Worm (Caenorhabditis elegans) whole organism, L2 larva: ENCODE results near the gene R12G8.1.

Experiments
- C34F6.9 ChIP-seq: fragments of 150-350 bp; optimal IDR thresholded peaks from 2 replicates; lab custom pipeline; 2014; ENCODE audit warnings: missing biosample characterization, missing genetic modification characterization
- F13H6.1 ChIP-seq: sonication (generic microtip); optimal IDR thresholded peaks from 2 replicates; lab custom pipeline; 2016; ENCODE audit warnings: missing genetic modification characterization, missing compliant biosample characterization
- R02D3.7 ChIP-seq: fragments of 150-350 bp; optimal IDR thresholded peaks from 2 replicates; lab custom pipeline; 2014; ENCODE audit warnings: missing biosample characterization, missing genetic modification characterization
- Y55F3AM.14 ChIP-seq: fragments of 200-800 bp; sonication (Bioruptor generic); optimal IDR thresholded peaks from 2 replicates; lab custom pipeline; 2018; ENCODE audit warnings: mild to moderate bottlenecking, missing genetic modification characterization, missing compliant biosample characterization
- ZK546.5 ChIP-seq: sonication (generic microtip); optimal IDR thresholded peaks from 2 replicates; lab custom pipeline; 2017; ENCODE audit warnings: missing biosample characterization, missing genetic modification characterization
- alr-1 ChIP-seq: fragments of 150-350 bp; optimal IDR thresholded peaks from 2 replicates; lab custom pipeline; 2014; ENCODE audit warnings: missing biosample characterization, missing genetic modification characterization
- aly-2 ChIP-seq: fragments of 150-350 bp; optimal IDR thresholded peaks from 2 replicates; lab custom pipeline; 2014; ENCODE audit warnings: missing biosample characterization, missing genetic modification characterization
- blmp-1 ChIP-seq: sonication (generic microtip); optimal IDR thresholded peaks from 2 replicates; lab custom pipeline; 2017; ENCODE audit warnings: missing genetic modification characterization, mild to moderate bottlenecking, missing compliant biosample characterization, antibody characterized with exemption, moderate library complexity; ENCODE audit not compliant: insufficient read depth
- ceh-16 ChIP-seq: fragments of 150-350 bp; optimal IDR thresholded peaks from 2 replicates; lab custom pipeline; 2014; ENCODE audit warnings: missing biosample characterization, missing genetic modification characterization
- ceh-82 ChIP-seq: fragments of 150-350 bp; optimal IDR thresholded peaks from 2 replicates; lab custom pipeline; 2014; ENCODE audit warnings: missing biosample characterization, missing genetic modification characterization
- crh-2 ChIP-seq: sonication (generic microtip); optimal IDR thresholded peaks from 2 replicates; lab custom pipeline; 2017; ENCODE audit warnings: missing biosample characterization, missing genetic modification characterization
- elt-3 ChIP-seq: sonication (generic microtip); optimal IDR thresholded peaks from 2 replicates; lab custom pipeline; 2017; ENCODE audit warnings: missing biosample characterization, missing genetic modification characterization
- gmeb-1 ChIP-seq: fragments of 150-350 bp; optimal IDR thresholded peaks from 2 replicates; lab custom pipeline; 2014; ENCODE audit warnings: missing biosample characterization, missing genetic modification characterization
- lin-11 ChIP-seq: fragments of 150-350 bp; sonication (generic microtip); optimal IDR thresholded peaks from 2 replicates; lab custom pipeline; 2014; ENCODE audit warnings: missing biosample characterization, missing genetic modification characterization, inconsistent platforms, mixed read lengths
- lin-13 ChIP-seq: fragments of 150-350 bp; optimal IDR thresholded peaks from 2 replicates; lab custom pipeline; 2014; ENCODE audit warnings: missing biosample characterization, missing genetic modification reagents, missing genetic modification characterization
- lin-39 ChIP-seq: fragments of 150-350 bp; optimal IDR thresholded peaks from 2 replicates; lab custom pipeline; 2014; ENCODE audit warnings: missing biosample characterization, missing genetic modification reagents, missing genetic modification characterization
- mab-5 ChIP-seq: fragments of 150-350 bp; optimal IDR thresholded peaks from 2 replicates; lab custom pipeline; 2014; ENCODE audit warnings: missing biosample characterization, missing genetic modification characterization
- mdl-1 ChIP-seq, 2 experiments: fragments of 150-350 bp in 1 of 2; sonication (generic microtip) in 1 of 2; optimal IDR thresholded peaks; 2 replicates each; lab custom pipeline; 2017; ENCODE audit warnings: missing biosample characterization in 2 of 2, missing genetic modification characterization in 2 of 2
- nhr-10 ChIP-seq: sonication (generic microtip); optimal IDR thresholded peaks from 2 replicates; lab custom pipeline; 2017; ENCODE audit warnings: missing biosample characterization, missing genetic modification characterization
- nhr-11 ChIP-seq: fragments of 150-350 bp; optimal IDR thresholded peaks from 2 replicates; lab custom pipeline; 2014; ENCODE audit warnings: missing biosample characterization, missing genetic modification characterization
- nhr-12 ChIP-seq: fragments of 150-350 bp; optimal IDR thresholded peaks from 2 replicates; lab custom pipeline; 2014; ENCODE audit warnings: missing biosample characterization, missing genetic modification characterization
- nhr-129 ChIP-seq: fragments of 150-350 bp; optimal IDR thresholded peaks from 2 replicates; lab custom pipeline; 2014; ENCODE audit warnings: missing biosample characterization, missing genetic modification characterization
- nhr-21 ChIP-seq: fragments of 150-350 bp; optimal IDR thresholded peaks from 2 replicates; lab custom pipeline; 2014; ENCODE audit warnings: missing biosample characterization, missing genetic modification characterization
- nhr-23 ChIP-seq: fragments of 150-350 bp; optimal IDR thresholded peaks from 2 replicates; lab custom pipeline; 2014; ENCODE audit warnings: missing biosample characterization, missing genetic modification reagents, missing genetic modification characterization
- nhr-237 ChIP-seq: fragments of 150-350 bp; optimal IDR thresholded peaks from 2 replicates; lab custom pipeline; 2014; ENCODE audit warnings: missing biosample characterization, missing genetic modification characterization
- nhr-25 ChIP-seq: fragments of 150-350 bp; sonication (generic microtip); optimal IDR thresholded peaks from 3 replicates; lab custom pipeline; 2014; ENCODE audit warnings: missing biosample characterization, missing genetic modification characterization
- nhr-77 ChIP-seq: fragments of 150-350 bp; optimal IDR thresholded peaks from 2 replicates; lab custom pipeline; 2014; ENCODE audit warnings: missing biosample characterization, missing genetic modification characterization
- peb-1 ChIP-seq: fragments of 150-350 bp; optimal IDR thresholded peaks from 2 replicates; lab custom pipeline; 2014; ENCODE audit warnings: missing biosample characterization, missing genetic modification characterization
- sem-4 ChIP-seq: fragments of 150-350 bp; optimal IDR thresholded peaks from 2 replicates; lab custom pipeline; 2014; ENCODE audit warnings: missing biosample characterization, missing genetic modification reagents, missing genetic modification characterization
- sma-3 ChIP-seq: sonication (generic microtip); optimal IDR thresholded peaks from 2 replicates; lab custom pipeline; 2016; ENCODE audit warnings: missing genetic modification reagents, missing genetic modification characterization, missing compliant biosample characterization
- sma-9 ChIP-seq, 2 experiments: fragments of 150-350 bp in 1 of 2; sonication (generic microtip) in 1 of 2; optimal IDR thresholded peaks; 2 replicates each; lab custom pipeline; 2014 to 2016; ENCODE audit warnings: missing genetic modification characterization in 2 of 2, mild to moderate bottlenecking in 1 of 2, missing biosample characterization in 1 of 2, missing compliant biosample characterization in 1 of 2, missing genetic modification reagents in 1 of 2, moderate library complexity in 1 of 2
- snpc-4 ChIP-seq: fragments of 150-350 bp; optimal IDR thresholded peaks from 2 replicates; lab custom pipeline; 2014; ENCODE audit warnings: missing biosample characterization, missing genetic modification characterization
- unc-55 ChIP-seq: fragments of 150-350 bp; sonication (generic microtip); optimal IDR thresholded peaks from 3 replicates; lab custom pipeline; 2014; ENCODE audit warnings: missing biosample characterization, missing genetic modification reagents, missing genetic modification characterization
- unc-62 ChIP-seq: fragments of 150-350 bp; optimal IDR thresholded peaks from 2 replicates; lab custom pipeline; 2014; ENCODE audit warnings: missing biosample characterization, missing genetic modification reagents, missing genetic modification characterization
- zag-1 ChIP-seq: fragments of 150-350 bp; optimal IDR thresholded peaks from 2 replicates; lab custom pipeline; 2014; ENCODE audit warnings: missing biosample characterization, missing genetic modification characterization
- ztf-11 ChIP-seq: sonication (generic microtip); optimal IDR thresholded peaks from 2 replicates; lab custom pipeline; 2017; ENCODE audit warnings: missing biosample characterization, missing genetic modification characterization
- ztf-4 ChIP-seq: fragments of 150-350 bp; optimal IDR thresholded peaks from 2 replicates; lab custom pipeline; 2014; ENCODE audit warnings: missing biosample characterization, missing genetic modification characterization

The R12G8.1 gene

ce11 chrV:17749181-17749580, at the start of gene R12G8.1:
TSS of gene R12G8.1 (minus strand) at chrV:17749243.
- TF ChIP-seq snpc-4 (tag; lab: Kevin White, UChicago) = no peak
- no peak for TF ChIP-seq C34F6.9 (tag; lab: Kevin White, UChicago)
- TF ChIP-seq nhr-10 (tag; lab: Kevin White, UChicago) = no peak
- no peak for TF ChIP-seq alr-1 (tag; lab: Kevin White, UChicago)
- no peak for TF ChIP-seq nhr-129 (tag; lab: Kevin White, UChicago)
- TF ChIP-seq F13H6.1 (tag; lab: Kevin White, UChicago) = peak; percentile 33
- no peak for TF ChIP-seq ceh-16 (tag; lab: Kevin White, UChicago)
- TF ChIP-seq sma-9 (GFP tag; optimal IDR thresholded peaks at IDR 0.05; lab: Kevin White, UChicago) = peak; percentile 45
- TF ChIP-seq sma-9 (tag; optimal IDR thresholded peaks at IDR 0.05; lab: Kevin White, UChicago) = no peak
- TF ChIP-seq sem-4 (tag; lab: Kevin White, UChicago) = peak; percentile 5
- TF ChIP-seq mdl-1 (tag; optimal IDR thresholded peaks at IDR 0.05; lab: Kevin White, UChicago) = peak in 1 of 2 experiments; percentile 5

ce11 chrV:17798789-17799188, 49.7 kb upstream of the R12G8.1 start, which contains the start of gene srx-18:
TSS of gene srx-18 (minus strand) at chrV:17798889.
- no peak for TF ChIP-seq aly-2 (tag; lab: Kevin White, UChicago)
- no peak for TF ChIP-seq ceh-82 (tag; lab: Kevin White, UChicago)
- TF ChIP-seq lin-11 = no peak
- no peak for TF ChIP-seq mab-5 (tag; lab: Kevin White, UChicago)
- no peak for TF ChIP-seq nhr-12 (tag; lab: Kevin White, UChicago)
- TF ChIP-seq gmeb-1 (tag; lab: Kevin White, UChicago) = no peak
- TF ChIP-seq sma-9 (GFP tag; optimal IDR thresholded peaks at IDR 0.05; lab: Kevin White, UChicago) = no peak
- no peak for TF ChIP-seq sma-9 (tag; optimal IDR thresholded peaks at IDR 0.05; lab: Kevin White, UChicago)
- TF ChIP-seq ztf-4 (tag; lab: Kevin White, UChicago) = no peak
- TF ChIP-seq C34F6.9 (tag; lab: Kevin White, UChicago) = no peak
- TF ChIP-seq lin-13 = no peak
- no peak for TF ChIP-seq ceh-16 (tag; lab: Kevin White, UChicago)
- TF ChIP-seq peb-1 = no peak
- no peak for TF ChIP-seq nhr-11 (tag; lab: Kevin White, UChicago)
- TF ChIP-seq nhr-237 = no peak

- TF ChIP-seq unc-55 = no peak
- no peak for TF ChIP-seq nhr-11 (tag; lab: Kevin White, UChicago)
- TF ChIP-seq nhr-10 (tag; lab: Kevin White, UChicago) = no peak
- no peak for TF ChIP-seq ceh-16 (tag; lab: Kevin White, UChicago)
- TF ChIP-seq ZK546.5 (tag; lab: Kevin White, UChicago) = no peak
- TF ChIP-seq ztf-11 (tag; lab: Kevin White, UChicago) = no peak
- TF ChIP-seq elt-3 (tag; lab: Kevin White, UChicago) = no peak
- TF ChIP-seq nhr-25 = no peak
- no peak for TF ChIP-seq F13H6.1 (tag; lab: Kevin White, UChicago)
- TF ChIP-seq blmp-1 (tag; lab: Kevin White, UChicago) = no peak
- TF ChIP-seq unc-62 (GFP tag; lab: Kevin White, UChicago) = no peak
- TF ChIP-seq, all 48 proteins: peak for 0
Measured at ce11 chrV:17795655-17796054, 46.6 kb upstream of the R12G8.1 start, which contains the start of gene srh-288. TSS of gene srh-288 (minus strand) at chrV:17795755.

- TF ChIP-seq alr-1 (tag; lab: Kevin White, UChicago) = no peak
- TF ChIP-seq lin-13 = no peak
- no peak for TF ChIP-seq nhr-12 (tag; lab: Kevin White, UChicago)
Measured at ce11 chrV:17793986-17794385, 44.9 kb upstream of the R12G8.1 start, which contains the start of gene srh-289. TSS of gene srh-289 (minus strand) at chrV:17794086.

ce11 chrV:17790191-17790590, 41.1 kb upstream of the R12G8.1 start, which contains the start of gene srh-290:
TSS of gene srh-290 (plus strand) at chrV:17790491.
- no peak for TF ChIP-seq ceh-16 (tag; lab: Kevin White, UChicago)
- TF ChIP-seq nhr-25 = no peak
- no peak for TF ChIP-seq C34F6.9 (tag; lab: Kevin White, UChicago)
- no peak for TF ChIP-seq nhr-77 (tag; lab: Kevin White, UChicago)
- TF ChIP-seq nhr-11 (tag; lab: Kevin White, UChicago) = no peak
- TF ChIP-seq R02D3.7 (tag; lab: Kevin White, UChicago) = no peak

ce11 chrV:17784363-17784762, 35.3 kb upstream of the R12G8.1 start:
- TF ChIP-seq ztf-11 (tag; lab: Kevin White, UChicago) (no peak), nhr-21 (no peak), nhr-12 (tag; lab: Kevin White, UChicago) (no peak), gmeb-1 (tag; lab: Kevin White, UChicago) (no peak), crh-2 (tag; lab: Kevin White, UChicago) (no peak), zag-1 (tag; lab: Kevin White, UChicago) (no peak), ztf-4 (tag; lab: Kevin White, UChicago) (no peak), nhr-11 (tag; lab: Kevin White, UChicago) (no peak), nhr-23 (tag; lab: Kevin White, UChicago) (no peak), sma-3 (GFP tag; lab: Kevin White, UChicago) (no peak), Y55F3AM.14 (GFP tag; lab: Kevin White, UChicago) (no peak), ceh-82 (tag; lab: Kevin White, UChicago) (no peak), F13H6.1 (tag; lab: Kevin White, UChicago) (no peak), mdl-1 (tag; optimal IDR thresholded peaks at IDR 0.05; lab: Kevin White, UChicago) (no peak), lin-39 (no peak), nhr-10 (tag; lab: Kevin White, UChicago) (no peak), sem-4 (tag; lab: Kevin White, UChicago) (no peak)
